Worm (Caenorhabditis elegans) whole organism, L1 larva: ENCODE results near the gene Y39A1A.21.

ENCODE experiments used
- ama-1 ChIP-seq: fragments of 150-350 bp; optimal IDR thresholded peaks from 2 replicates; lab custom pipeline; 2014
- isw-1 ChIP-seq: fragments of 200-800 bp; sonication (Bioruptor generic); IDR thresholded peaks from 2 replicates; pipeline ENCODE4 v1.3.6; 2022; ENCODE audit warnings: missing genetic modification characterization, missing compliant biosample characterization
- lin-13 ChIP-seq: fragments of 150-350 bp; optimal IDR thresholded peaks from 2 replicates; lab custom pipeline; 2014; ENCODE audit warnings: missing biosample characterization, missing genetic modification reagents, missing genetic modification characterization
- nhr-237 ChIP-seq: fragments of 150-350 bp; optimal IDR thresholded peaks from 2 replicates; lab custom pipeline; 2014; ENCODE audit warnings: missing biosample characterization, missing genetic modification characterization
- nhr-76 ChIP-seq: sonication (generic microtip); optimal IDR thresholded peaks from 2 replicates; lab custom pipeline; 2017; ENCODE audit warnings: missing biosample characterization, missing genetic modification characterization
- ztf-11 ChIP-seq, 2 experiments: sonication (generic microtip); optimal IDR thresholded peaks; 2 replicates each; lab custom pipeline; 2016 to 2017; ENCODE audit warnings: missing genetic modification characterization in 2 of 2, missing biosample characterization in 1 of 2, missing compliant biosample characterization in 1 of 2

ce11 chrIII:10652833-10653232 lies 54.0 kb downstream of the Y39A1A.21 start:
- TF ChIP-seq nhr-237 (tag; lab: Kevin White, UChicago) (no peak), isw-1 (GFP tag; lab: Robert Waterston, UW) (no peak), ztf-11 (tag; optimal IDR thresholded peaks at IDR 0.05; lab: Kevin White, UChicago) (no peak), nhr-76 (no peak), lin-13 (GFP tag; lab: Kevin White, UChicago) (no peak), ama-1 (no peak)
